Worm (Caenorhabditis elegans): ENCODE measurements around the gene K09A9.8.

K09A9.8 gene

ce11 chrX:15552024-15552769 is 44.8 kb downstream of the K09A9.8 start:
- 0 out of 2 replicates have a peak, but pooled peaks have one; percentile 4 for TF ChIP-seq hmg-1.2 (GFP tag; IDR thresholded peaks at IDR 0.05)
- no peak for TF ChIP-seq nhr-120 (GFP tag; IDR thresholded peaks at IDR 0.05)
- TF ChIP-seq sdz-38 (tag; optimal IDR thresholded peaks at IDR 0.05): no peak
- TF ChIP-seq D2030.7 (GFP tag; IDR thresholded peaks at IDR 0.05): no peak
- TF ChIP-seq snpc-4 (GFP tag; optimal IDR thresholded peaks at IDR 0.05): peak; percentile 24
- TF ChIP-seq snpc-4 (tag; optimal IDR thresholded peaks at IDR 0.05): peak in 3 of 4 experiments; percentile 26 to 89 (median 83)
- no peak for TF ChIP-seq zim-3 (tag; optimal IDR thresholded peaks at IDR 0.05)
- no peak for TF ChIP-seq ZK185.1 (tag; optimal IDR thresholded peaks at IDR 0.05; ENCODE audit: poor library complexity, severe bottlenecking)
- TF ChIP-seq zfh-2 (GFP tag; conservative IDR thresholded peaks at IDR 0.05): no peak
- no peak for TF ChIP-seq atf-7 (tag; optimal IDR thresholded peaks at IDR 0.05)
- TF ChIP-seq ekl-4 (GFP tag; IDR thresholded peaks at IDR 0.05): no peak
- TF ChIP-seq lsy-27 (tag; optimal IDR thresholded peaks at IDR 0.05; ENCODE audit: borderline replicate concordance, insufficient read depth): no peak

ce11 chrX:15550769-15551168 is 46.2 kb downstream of the K09A9.8 start:
- TF ChIP-seq B0035.1 (tag; optimal IDR thresholded peaks at IDR 0.05) (no peak), ceh-27 (GFP tag; optimal IDR thresholded peaks at IDR 0.05) (no peak), chd-7 (tag; optimal IDR thresholded peaks at IDR 0.05) (no peak), Y79H2A.3 (GFP tag; conservative IDR thresholded peaks at IDR 0.05) (no peak), mel-28 (tag; optimal IDR thresholded peaks at IDR 0.05; ENCODE audit: borderline replicate concordance) (no peak), mxl-1 (tag; optimal IDR thresholded peaks at IDR 0.05) (no peak), rec-8 (tag; optimal IDR thresholded peaks at IDR 0.05) (no peak), F39B2.1 (GFP tag; IDR thresholded peaks at IDR 0.05) (no peak), athp-1 (tag; optimal IDR thresholded peaks at IDR 0.05) (no peak), Y56A3A.18 (GFP tag; IDR thresholded peaks at IDR 0.05) (no peak), egrh-3 (GFP tag; IDR thresholded peaks at IDR 0.05) (no peak), ztf-18 (tag; optimal IDR thresholded peaks at IDR 0.05) (no peak), attf-3 (GFP tag; conservative IDR thresholded peaks at IDR 0.05) (no peak)

ce11 chrX:15547896-15548295 is 49.1 kb downstream of the K09A9.8 start:
- TF ChIP-seq ceh-58 (GFP tag; IDR thresholded peaks at IDR 0.05) (no peak), B0261.1 (tag; optimal IDR thresholded peaks at IDR 0.05) (no peak), let-607 (tag; optimal IDR thresholded peaks at IDR 0.05) (no peak), B0336.3 (GFP tag; IDR thresholded peaks at IDR 0.05) (no peak), lag-1 (GFP tag; IDR thresholded peaks at IDR 0.05) (no peak), F37B4.10 (GFP tag; IDR thresholded peaks at IDR 0.05) (no peak), ztf-18 (tag; optimal IDR thresholded peaks at IDR 0.05) (no peak)

- TF ChIP-seq ceh-100 (GFP tag; IDR thresholded peaks at IDR 0.05): no peak
- TF ChIP-seq nhr-80 (tag; optimal IDR thresholded peaks at IDR 0.05): peak; percentile 17
Measured at ce11 chrX:15546943-15547342, 50.0 kb downstream of the K09A9.8 start.
